Worm (Caenorhabditis elegans): Measurements from ENCODE around the gene T10D4.19.
"Not testable (repeated sequence)": the region's sequence is repeated elsewhere in the genome, so short reads cannot be mapped to it uniquely, and the experiment has no call there.

DNA sequence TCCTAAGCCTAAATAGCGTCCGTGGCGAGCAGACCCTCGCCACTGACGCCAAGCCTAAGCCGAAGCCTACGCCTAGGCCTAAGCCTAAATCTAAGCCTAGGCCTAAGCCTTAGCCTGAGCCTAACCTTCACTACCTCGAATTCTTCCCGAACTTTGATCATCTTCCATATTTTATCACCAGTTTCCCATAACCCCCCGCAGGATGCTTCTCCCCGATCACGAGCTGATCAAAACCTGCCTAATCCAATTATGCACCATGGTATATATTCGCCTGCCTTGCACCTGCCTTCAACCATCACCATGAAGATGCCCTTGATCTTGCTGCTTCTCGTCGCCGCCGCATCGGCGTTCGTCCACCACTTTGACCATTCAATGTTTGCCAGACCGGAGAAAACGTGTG is 25.0 kb upstream of the T10D4.19 start, which contains the start of gene ins-31:
- not testable (repeated sequence) for TF ChIP-seq alr-1 (tag; optimal IDR thresholded peaks at IDR 0.05); elt-3 (tag; optimal IDR thresholded peaks at IDR 0.05); mab-5 (tag; optimal IDR thresholded peaks at IDR 0.05); ztf-11 (tag; optimal IDR thresholded peaks at IDR 0.05); nhr-129 (tag; optimal IDR thresholded peaks at IDR 0.05); unc-39 (tag; optimal IDR thresholded peaks at IDR 0.05); nhr-25 (tag; optimal IDR thresholded peaks at IDR 0.05); ztf-1 (GFP tag; conservative IDR thresholded peaks at IDR 0.05); ama-1 (optimal IDR thresholded peaks at IDR 0.05); snpc-4 (tag; optimal IDR thresholded peaks at IDR 0.05); lin-13 (GFP tag; optimal IDR thresholded peaks at IDR 0.05); nhr-23 (tag; optimal IDR thresholded peaks at IDR 0.05); lsy-2 (tag; optimal IDR thresholded peaks at IDR 0.05)

Data from whole organism, L2 larva.